Fruit fly (Drosophila melanogaster): ENCODE measurements around the gene mRpS21.
A peak's percentile ranks its signal among the peaks of the same experiment; 100 is the strongest.

Gene mRpS21

dm6 chr3R:13400902-13401721, 19.5 kb upstream of the mRpS21 start (continued):
- peak; percentile 85 for TF ChIP-seq CG12769 (tag; optimal IDR thresholded peaks at IDR 0.05)
- peak; percentile 88 for TF ChIP-seq tgo (GFP tag; IDR thresholded peaks at IDR 0.05)
- peak; percentile 9 for TF ChIP-seq CG17912 (GFP tag; optimal IDR thresholded peaks at IDR 0.05)
- TF ChIP-seq ato (GFP tag; IDR thresholded peaks at IDR 0.05; ENCODE audit: partially characterized antibody) = no peak
- TF ChIP-seq CG12219 (GFP tag; optimal IDR thresholded peaks at IDR 0.05) = peak; percentile 88
- 0 out of 2 replicates have a peak, but pooled peaks have one; percentile 41 for TF ChIP-seq cas (GFP tag; IDR thresholded peaks at IDR 0.05)
- TF ChIP-seq prd (optimal IDR thresholded peaks at IDR 0.05) = no peak
- TF ChIP-seq prd (GFP tag; IDR thresholded peaks at IDR 0.05) = peak; percentile 89
- TF ChIP-seq gro (GFP tag; optimal IDR thresholded peaks at IDR 0.05) = peak; percentile 55
- TF ChIP-seq bbx (GFP tag; IDR thresholded peaks at IDR 0.05; ENCODE audit: partially characterized antibody) = no peak
- TF ChIP-seq CG14441 (GFP tag; IDR thresholded peaks at IDR 0.05) = peak; percentile 84
- peak; percentile 78 for TF ChIP-seq Usf (GFP tag; optimal IDR thresholded peaks at IDR 0.05)
- peak; percentile 86 for TF ChIP-seq Side (GFP tag; optimal IDR thresholded peaks at IDR 0.05)
- TF ChIP-seq unc-4 (GFP tag; IDR thresholded peaks at IDR 0.05; ENCODE audit: partially characterized antibody) = no peak
- peak; percentile 87 for TF ChIP-seq oc (tag; optimal IDR thresholded peaks at IDR 0.05)
- TF ChIP-seq CG3163 (GFP tag; optimal IDR thresholded peaks at IDR 0.05) = peak; percentile 71
- no peak for TF ChIP-seq BEAF-32 (GFP tag; optimal IDR thresholded peaks at IDR 0.05)
- TF ChIP-seq CG31224 (GFP tag; IDR thresholded peaks at IDR 0.05) = peak; percentile 77
- peak; percentile 39; the same call in 1 of the 2 replicates for TF ChIP-seq CG43689 (GFP tag; IDR thresholded peaks at IDR 0.05)
- peak; percentile 53; the same call in 1 of the 2 replicates for TF ChIP-seq toy (GFP tag; IDR thresholded peaks at IDR 0.05)
- TF ChIP-seq dan (GFP tag; IDR thresholded peaks at IDR 0.05) = peak; percentile 65; the same call in 1 of the 2 replicates
- TF ChIP-seq Gsc (GFP tag; IDR thresholded peaks at IDR 0.05) = peak; percentile 49
- TF ChIP-seq inv (GFP tag; IDR thresholded peaks at IDR 0.05; ENCODE audit: partially characterized antibody) = no peak
- TF ChIP-seq CG11723 (GFP tag; optimal IDR thresholded peaks at IDR 0.05) = peak; percentile 85
- TF ChIP-seq HLH3B (GFP tag; IDR thresholded peaks at IDR 0.05) = peak; percentile 85
- TF ChIP-seq cato (GFP tag; optimal IDR thresholded peaks at IDR 0.05; ENCODE audit: borderline replicate concordance) = peak; percentile 77
- TF ChIP-seq Dip3 (GFP tag; optimal IDR thresholded peaks at IDR 0.05) = peak; percentile 84
- peak; percentile 90 for TF ChIP-seq CG15269 (tag; optimal IDR thresholded peaks at IDR 0.05)
- TF ChIP-seq gce (GFP tag; IDR thresholded peaks at IDR 0.05) = peak; percentile 81; the same call in 2 of the 3 replicates
- TF ChIP-seq CG3065 (GFP tag; optimal IDR thresholded peaks at IDR 0.05) = peak; percentile 71

dm6 chr3R:13397535-13397934, 15.9 kb upstream of the mRpS21 start, which contains the start of gene CG14377:
TSS of gene CG14377 (plus strand) at chr3R:13397835.
- no peak for TF ChIP-seq Mad (GFP tag; optimal IDR thresholded peaks at IDR 0.05)
- TF ChIP-seq Dref (GFP tag; IDR thresholded peaks at IDR 0.05) = 0 out of 2 replicates have a peak, but pooled peaks have one; percentile 19

dm6 chr3R:13397040-13397439, 15.4 kb upstream of the mRpS21 start, which contains the start of gene CG14374:
TSS of gene CG14374 (minus strand) at chr3R:13397140.
- TF ChIP-seq CG14667 (GFP tag; IDR thresholded peaks at IDR 0.05) (no peak), Ets65A (GFP tag) (peak; percentile 81)

dm6 chr3R:13395133-13395532, 13.5 kb upstream of the mRpS21 start, which contains the start of gene CCHa2:
TSS of gene CCHa2 (minus strand) at chr3R:13395197.
- TF ChIP-seq Atf3 (GFP tag; optimal IDR thresholded peaks at IDR 0.05) (no peak), CG8281 (tag; optimal IDR thresholded peaks at IDR 0.05) (no peak), Deaf1 (tag; optimal IDR thresholded peaks at IDR 0.05) (peak; percentile 84), gfzf (GFP tag; optimal IDR thresholded peaks at IDR 0.05) (no peak), D19A (tag; optimal IDR thresholded peaks at IDR 0.05) (no peak), tgo (GFP tag; IDR thresholded peaks at IDR 0.05) (no peak), bowl (GFP tag; IDR thresholded peaks at IDR 0.05) (no peak), CG1602 (GFP tag; optimal IDR thresholded peaks at IDR 0.05) (no peak), CG10366 (GFP tag; IDR thresholded peaks at IDR 0.05) (no peak), pum (GFP tag; optimal IDR thresholded peaks at IDR 0.05) (no peak), Nf-YC (tag; optimal IDR thresholded peaks at IDR 0.05) (peak; percentile 90), repo (GFP tag; optimal IDR thresholded peaks at IDR 0.05) (no peak), CG11247 (GFP tag; IDR thresholded peaks at IDR 0.05) (peak; percentile 7; the same call in 1 of the 2 replicates), CG2199 (GFP tag; IDR thresholded peaks at IDR 0.05) (no peak)
